Fruit fly (Drosophila melanogaster): ENCODE results near the gene Sec71.

Sec71 gene

dm6 chr2L:13829540-13829939 is 36.2 kb downstream of the Sec71 start, which contains the start of the genes Arpc1 and Orc5 (continued):
- TF ChIP-seq ase (GFP tag; IDR thresholded peaks at IDR 0.05) (no peak), CG42726 (GFP tag; IDR thresholded peaks at IDR 0.05; ENCODE audit: partially characterized antibody) (peak; percentile 78), HLH4C (GFP tag; IDR thresholded peaks at IDR 0.05; ENCODE audit: partially characterized antibody) (peak; percentile 77), p53 (GFP tag; optimal IDR thresholded peaks at IDR 0.05) (no peak), CG1792 (GFP tag; optimal IDR thresholded peaks at IDR 0.05) (no peak), ato (GFP tag; IDR thresholded peaks at IDR 0.05; ENCODE audit: partially characterized antibody) (peak; percentile 81), Doc3 (GFP tag; IDR thresholded peaks at IDR 0.05; ENCODE audit: partially characterized antibody) (peak; percentile 77), Bgb (GFP tag; IDR thresholded peaks at IDR 0.05; ENCODE audit: partially characterized antibody) (peak; percentile 87), klu (GFP tag; IDR thresholded peaks at IDR 0.05) (no peak), CoRest (tag; optimal IDR thresholded peaks at IDR 0.05) (peak; percentile 25), CG12744 (GFP tag; optimal IDR thresholded peaks at IDR 0.05) (no peak), Dref (GFP tag; IDR thresholded peaks at IDR 0.05) (peak; percentile 89), gcm2 (GFP tag; optimal IDR thresholded peaks at IDR 0.05) (no peak), CG7963 (GFP tag; IDR thresholded peaks at IDR 0.05; ENCODE audit: partially characterized antibody) (peak; percentile 69), crol (GFP tag; IDR thresholded peaks at IDR 0.05) (no peak), CG17829 (tag; optimal IDR thresholded peaks at IDR 0.05) (peak; percentile 9), CG32532 (GFP tag; IDR thresholded peaks at IDR 0.05) (no peak), Dp (GFP tag; optimal IDR thresholded peaks at IDR 0.05) (peak; percentile 88), CG11696 (GFP tag; IDR thresholded peaks at IDR 0.05) (no peak), trem (tag; optimal IDR thresholded peaks at IDR 0.05) (peak; percentile 76), CG1832 (GFP tag; optimal IDR thresholded peaks at IDR 0.05) (no peak), kay (GFP tag; optimal IDR thresholded peaks at IDR 0.05) (peak; percentile 78), Sry-β (GFP tag; optimal IDR thresholded peaks at IDR 0.05) (no peak), NC2α (GFP tag; optimal IDR thresholded peaks at IDR 0.05) (no peak), CHES-1-like (GFP tag; optimal IDR thresholded peaks at IDR 0.05) (peak; percentile 54), CG7372 (GFP tag; IDR thresholded peaks at IDR 0.05) (no peak), gt (GFP tag; IDR thresholded peaks at IDR 0.05) (no peak), CG2120 (GFP tag; optimal IDR thresholded peaks at IDR 0.05) (no peak), Myb (GFP tag; optimal IDR thresholded peaks at IDR 0.05) (peak; percentile 83), CG3281 (GFP tag; optimal IDR thresholded peaks at IDR 0.05) (no peak), CG2116 (GFP tag; optimal IDR thresholded peaks at IDR 0.05) (peak; percentile 81), CG3995 (GFP tag; optimal IDR thresholded peaks at IDR 0.05) (peak; percentile 11), Hr51 (GFP tag; optimal IDR thresholded peaks at IDR 0.05) (no peak), Dll (GFP tag; IDR thresholded peaks at IDR 0.05; ENCODE audit: partially characterized antibody) (peak; percentile 88), CG9437 (GFP tag; optimal IDR thresholded peaks at IDR 0.05) (no peak), CG9797 (GFP tag; optimal IDR thresholded peaks at IDR 0.05) (peak; percentile 86), CG10654 (GFP tag; optimal IDR thresholded peaks at IDR 0.05) (no peak), phol (tag; optimal IDR thresholded peaks at IDR 0.05) (peak; percentile 56), CG6813 (GFP tag; optimal IDR thresholded peaks at IDR 0.05) (no peak), YL-1 (GFP tag; optimal IDR thresholded peaks at IDR 0.05) (peak; percentile 82), CG16813 (GFP tag; IDR thresholded peaks at IDR 0.05; ENCODE audit: partially characterized antibody) (peak; percentile 88), CG6654 (GFP tag; optimal IDR thresholded peaks at IDR 0.05) (no peak), CG6791 (GFP tag; IDR thresholded peaks at IDR 0.05; ENCODE audit: partially characterized antibody) (peak; percentile 93), CG1233 (GFP tag; optimal IDR thresholded peaks at IDR 0.05) (no peak), Ets97D (GFP tag; optimal IDR thresholded peaks at IDR 0.05) (peak; percentile 62), chinmo (GFP tag; IDR thresholded peaks at IDR 0.05; ENCODE audit: partially characterized antibody) (0 out of 4 replicates have a peak, but pooled peaks have one; percentile 65), Gsc (GFP tag; IDR thresholded peaks at IDR 0.05) (no peak), CG6689 (GFP tag; IDR thresholded peaks at IDR 0.05) (no peak), corto (GFP tag; optimal IDR thresholded peaks at IDR 0.05) (no peak), Camta (GFP tag; optimal IDR thresholded peaks at IDR 0.05) (no peak)

All from whole organism, embryonic.